Worm (Caenorhabditis elegans): Measurements from ENCODE around the gene Y37H2A.14.
A peak's percentile ranks its signal among the peaks of the same experiment; 100 is the strongest.

Gene Y37H2A.14

ce11 chrV:18137679-18138078 is 5.9 kb upstream of the Y37H2A.14 start:
- TF ChIP-seq hlh-17 (GFP tag; optimal IDR thresholded peaks at IDR 0.05; ENCODE audit: borderline replicate concordance), result no peak

DNA sequence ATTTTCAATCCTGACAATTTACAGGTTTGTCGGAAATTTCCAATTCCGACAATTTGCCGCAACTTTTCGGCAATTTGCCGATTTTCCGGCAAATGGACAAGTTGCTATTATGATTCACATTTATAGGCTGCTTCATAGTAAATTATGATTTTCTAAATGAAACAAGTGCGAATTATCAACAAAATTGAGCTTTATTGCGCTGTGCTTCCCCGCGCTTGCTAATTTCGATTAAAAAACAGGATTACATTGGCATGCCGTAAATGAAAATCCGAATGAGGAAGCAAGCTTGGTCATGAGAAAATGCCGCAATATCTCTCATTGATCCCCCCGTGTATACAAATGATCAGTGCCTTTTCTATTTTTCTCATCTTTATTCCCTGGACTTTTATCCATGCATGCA is 4.8 kb upstream of the Y37H2A.14 start, which contains the start of gene Y37H2A.10:
Y37H2A.10 (plus strand) TSS at position 301 of the 400 bp plus-strand sequence.
- TF ChIP-seq C34B4.2 (tag; optimal IDR thresholded peaks at IDR 0.05), result no peak

- TF ChIP-seq nhr-77 (tag; optimal IDR thresholded peaks at IDR 0.05), result no peak
- no peak for TF ChIP-seq zip-4 (GFP tag; optimal IDR thresholded peaks at IDR 0.05)
- TF ChIP-seq nhr-47 (tag; optimal IDR thresholded peaks at IDR 0.05), result no peak
- no peak for TF ChIP-seq Y116A8C.19 (tag; optimal IDR thresholded peaks at IDR 0.05; ENCODE audit: borderline replicate concordance)
- no peak for TF ChIP-seq nhr-19 (GFP tag; conservative IDR thresholded peaks at IDR 0.05)
- TF ChIP-seq pag-3 (tag; optimal IDR thresholded peaks at IDR 0.05; ENCODE audit: borderline replicate concordance, insufficient read depth), result no peak
- no peak for TF ChIP-seq nhr-11 (tag; optimal IDR thresholded peaks at IDR 0.05)
Observed at ce11 chrV:18141161-18141560, 2.4 kb upstream of the Y37H2A.14 start, which contains the start of gene Y37H2A.11. Gene Y37H2A.11, plus strand, starts transcription at chrV:18141461.

DNA sequence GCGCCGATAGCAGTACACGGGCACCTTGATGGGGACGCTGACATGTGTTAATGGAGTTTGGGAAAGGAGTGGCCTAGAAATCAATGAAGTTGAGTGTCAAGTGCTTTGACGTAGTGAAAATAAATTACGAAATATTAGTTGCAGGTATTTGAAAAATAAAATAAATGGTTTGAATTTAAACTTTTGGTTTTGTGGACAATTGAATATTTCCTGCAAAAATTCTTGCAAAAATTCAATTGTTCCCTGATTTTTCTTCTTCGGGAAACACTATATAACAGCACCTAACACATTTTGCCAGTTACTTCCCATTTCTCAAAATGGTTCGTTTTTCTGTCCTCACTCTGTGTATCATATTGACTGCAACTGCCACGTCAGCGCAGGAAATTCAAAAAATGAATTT is 996 bp upstream of the Y37H2A.14 start, which contains the start of gene Y37H2A.13:
Y37H2A.13 (plus strand) TSS at position 301 of the 400 bp plus-strand sequence.
- TF ChIP-seq vab-15 (tag; optimal IDR thresholded peaks at IDR 0.05), result no peak
- TF ChIP-seq snpc-4 (tag; optimal IDR thresholded peaks at IDR 0.05), result no peak
- TF ChIP-seq sup-37 (GFP tag; optimal IDR thresholded peaks at IDR 0.05), result no peak
- no peak for TF ChIP-seq lin-35 (GFP tag; optimal IDR thresholded peaks at IDR 0.05)
- no peak for TF ChIP-seq xbp-1 (tag; optimal IDR thresholded peaks at IDR 0.05)
- TF ChIP-seq egl-27 (tag; optimal IDR thresholded peaks at IDR 0.05), result no peak
- no peak for TF ChIP-seq skn-1 (tag; optimal IDR thresholded peaks at IDR 0.05)
- TF ChIP-seq ceh-82 (tag; optimal IDR thresholded peaks at IDR 0.05), result no peak
- no peak for TF ChIP-seq ceh-88 (GFP tag; IDR thresholded peaks at IDR 0.05)
- no peak for TF ChIP-seq ceh-90 (tag; optimal IDR thresholded peaks at IDR 0.05)
- TF ChIP-seq nhr-20 (tag; optimal IDR thresholded peaks at IDR 0.05), result no peak
- no peak for TF ChIP-seq sox-4 (tag; optimal IDR thresholded peaks at IDR 0.05)
- no peak for TF ChIP-seq Y116A8C.19 (tag; optimal IDR thresholded peaks at IDR 0.05; ENCODE audit: borderline replicate concordance)
- TF ChIP-seq rnt-1 (tag; optimal IDR thresholded peaks at IDR 0.05), result no peak
- TF ChIP-seq nhr-76 (tag; optimal IDR thresholded peaks at IDR 0.05), result no peak
- TF ChIP-seq egl-13 (tag; optimal IDR thresholded peaks at IDR 0.05), result no peak
- no peak for TF ChIP-seq ztf-4 (tag; optimal IDR thresholded peaks at IDR 0.05)
- no peak for TF ChIP-seq tlp-1 (tag; optimal IDR thresholded peaks at IDR 0.05)
- TF ChIP-seq lin-39 (tag; optimal IDR thresholded peaks at IDR 0.05), result no peak
- TF ChIP-seq mab-9 (GFP tag; IDR thresholded peaks at IDR 0.05), result no peak

- TF ChIP-seq pax-3 (tag; optimal IDR thresholded peaks at IDR 0.05) (no peak), ceh-88 (GFP tag; IDR thresholded peaks at IDR 0.05) (no peak), lin-13 (GFP tag; optimal IDR thresholded peaks at IDR 0.05) (no peak), efl-1 (optimal IDR thresholded peaks at IDR 0.05) (no peak), efl-1 (GFP tag; optimal IDR thresholded peaks at IDR 0.05 in 1 of 2) (peak in 1 of 2 experiments; percentile 61)
Observed at ce11 chrV:18144442-18144841, 897 bp downstream of the Y37H2A.14 start.

DNA sequence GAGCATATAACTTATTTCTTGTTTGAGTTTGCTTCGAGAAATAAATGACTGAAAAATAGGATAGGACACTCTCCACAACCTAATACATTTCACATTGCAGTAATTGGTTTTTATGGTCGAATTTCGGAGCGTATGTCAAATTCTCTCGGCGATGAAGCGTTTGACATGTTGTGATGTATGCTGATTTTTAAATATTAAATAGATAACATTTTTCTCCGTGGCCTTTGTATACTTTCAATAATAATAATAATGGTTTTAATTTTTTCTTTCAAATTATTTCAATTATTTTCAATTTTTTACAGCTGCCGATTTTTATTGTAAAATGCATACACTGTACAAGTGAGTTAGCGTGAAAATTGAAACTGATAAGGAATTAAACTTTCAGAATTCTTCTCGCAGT is 2.5 kb downstream of the Y37H2A.14 start, which contains the start of gene C14A6.3:
C14A6.3 (plus strand) TSS at position 301 of the 400 bp plus-strand sequence.
- TF ChIP-seq fkh-4 (tag; optimal IDR thresholded peaks at IDR 0.05; ENCODE audit: borderline replicate concordance) (no peak), ceh-63 (GFP tag; optimal IDR thresholded peaks at IDR 0.05) (no peak), rnt-1 (tag; optimal IDR thresholded peaks at IDR 0.05) (no peak), dsc-1 (tag; optimal IDR thresholded peaks at IDR 0.05) (no peak), C34B4.2 (tag; optimal IDR thresholded peaks at IDR 0.05) (no peak), sup-37 (GFP tag; optimal IDR thresholded peaks at IDR 0.05) (no peak), mab-9 (GFP tag; IDR thresholded peaks at IDR 0.05) (no peak), unc-62 (GFP tag; optimal IDR thresholded peaks at IDR 0.05) (no peak), lin-35 (GFP tag; optimal IDR thresholded peaks at IDR 0.05) (no peak)

Measured in whole organism, L1 larva.